Fruit fly (Drosophila melanogaster): Measurements from ENCODE around the gene asun.

DNA sequence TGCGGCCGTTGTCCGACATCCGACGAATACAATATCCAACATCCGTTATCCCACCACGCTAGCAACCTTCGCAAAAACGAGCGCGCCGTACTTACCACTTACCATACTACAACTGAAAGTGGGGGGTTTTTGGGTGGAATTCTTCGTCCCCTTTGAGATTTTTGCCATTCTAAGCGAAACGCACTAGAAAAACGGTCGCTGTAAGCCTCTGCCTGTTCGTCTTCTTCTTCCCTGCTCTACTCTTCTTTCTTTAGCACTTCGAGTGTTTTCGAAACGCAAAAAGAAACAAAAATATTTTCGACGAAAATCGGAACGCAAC is 14.6 kb upstream of the asun start:
- no peak for TF ChIP-seq CTCF (optimal IDR thresholded peaks at IDR 0.05)
- TF ChIP-seq CG8478 (optimal IDR thresholded peaks at IDR 0.05): no peak
